Worm (Caenorhabditis elegans) whole organism, L1 larva: Measurements from ENCODE around the gene slc-28.1.

Experiments
- ama-1 ChIP-seq: fragments of 150-350 bp; optimal IDR thresholded peaks from 2 replicates; lab custom pipeline; 2014
- egl-27 ChIP-seq, 2 experiments: fragments of 150-350 bp in 1 of 2; sonication (generic microtip); optimal IDR thresholded peaks; 3 replicates each; lab custom pipeline; 2017 to 2018; ENCODE audit warnings: missing biosample characterization in 2 of 2, missing genetic modification characterization in 2 of 2, missing genetic modification reagents in 2 of 2
- fos-1 ChIP-seq: fragments of 150-350 bp; optimal IDR thresholded peaks from 2 replicates; lab custom pipeline; 2014; ENCODE audit warnings: missing biosample characterization, missing genetic modification characterization
- lsy-2 ChIP-seq, 2 experiments: fragments of 150-350 bp; optimal IDR thresholded peaks; 2 replicates each; lab custom pipeline; 2014; ENCODE audit warnings: missing biosample characterization in 2 of 2, missing genetic modification characterization in 2 of 2
- nhr-237 ChIP-seq: fragments of 150-350 bp; optimal IDR thresholded peaks from 2 replicates; lab custom pipeline; 2014; ENCODE audit warnings: missing biosample characterization, missing genetic modification characterization
- nhr-85 ChIP-seq: sonication (generic microtip); peaks from one replicate; lab custom pipeline; 2016; ENCODE audit warnings: missing genetic modification characterization, inconsistent platforms, missing compliant biosample characterization
- unc-62 ChIP-seq: fragments of 150-350 bp; optimal IDR thresholded peaks from 2 replicates; lab custom pipeline; 2014; ENCODE audit warnings: missing biosample characterization, missing genetic modification reagents, missing genetic modification characterization
- vab-15 ChIP-seq: sonication (generic microtip); optimal IDR thresholded peaks from 2 replicates; lab custom pipeline; 2017; ENCODE audit warnings: missing genotype, mild to moderate bottlenecking, missing genetic modification characterization, missing compliant biosample characterization

ce11 chrV:3464897-3465296, 1.3 kb downstream of the slc-28.1 start:
- TF ChIP-seq nhr-85 (tag; lab: Kevin White, UChicago) (no peak), vab-15 (tag; lab: Kevin White, UChicago) (no peak), lsy-2 (tag; optimal IDR thresholded peaks at IDR 0.05; lab: Kevin White, UChicago) (no peak), ama-1 (no peak), fos-1 (no peak), unc-62 (no peak), egl-27 (tag; optimal IDR thresholded peaks at IDR 0.05; lab: Kevin White, UChicago) (no peak), nhr-237 (tag; lab: Kevin White, UChicago) (no peak)
